Worm (Caenorhabditis elegans) whole organism, late embryonic: ENCODE results near the gene F53E2.2.

Experiments used
- C08G9.2 ChIP-seq: sonication (generic microtip); optimal IDR thresholded peaks from 2 replicates; lab custom pipeline; 2016; ENCODE audit warnings: mild to moderate bottlenecking, missing genetic modification characterization, moderate library complexity, missing compliant biosample characterization
- C38D4.7 ChIP-seq: fragments of 200-800 bp; sonication (Bioruptor generic); optimal IDR thresholded peaks from 2 replicates; lab custom pipeline; 2018; ENCODE audit warnings: mild to moderate bottlenecking, missing genetic modification characterization, moderate library complexity, missing compliant biosample characterization
- F13H6.1 ChIP-seq: sonication (generic microtip); optimal IDR thresholded peaks from 2 replicates; lab custom pipeline; 2016; ENCODE audit warnings: missing genetic modification characterization, missing compliant biosample characterization
- K02D7.2 ChIP-seq: sonication (generic microtip); optimal IDR thresholded peaks from 2 replicates; lab custom pipeline; 2017; ENCODE audit warnings: mild to moderate bottlenecking, missing genetic modification characterization, missing compliant biosample characterization
- Y22D7AL.16 ChIP-seq: sonication (generic microtip); optimal IDR thresholded peaks from 2 replicates; lab custom pipeline; 2016; ENCODE audit warnings: missing genetic modification characterization, missing compliant biosample characterization
- ahr-1 ChIP-seq: sonication (generic microtip); optimal IDR thresholded peaks from 2 replicates; lab custom pipeline; 2016; ENCODE audit warnings: missing genetic modification characterization, missing compliant biosample characterization
- ama-1 ChIP-seq: fragments of 150-350 bp; optimal IDR thresholded peaks from 2 replicates; lab custom pipeline; 2014
- ceh-18 ChIP-seq: sonication (generic microtip); optimal IDR thresholded peaks from 2 replicates; lab custom pipeline; 2016; ENCODE audit warnings: missing genetic modification characterization, missing compliant biosample characterization
- ceh-19 ChIP-seq: fragments of 200-800 bp; sonication (Bioruptor generic); optimal IDR thresholded peaks from 2 replicates; lab custom pipeline; 2018; ENCODE audit warnings: mild to moderate bottlenecking, missing genetic modification characterization, missing compliant biosample characterization
- ceh-22 ChIP-seq: sonication (generic microtip); optimal IDR thresholded peaks from 2 replicates; lab custom pipeline; 2017; ENCODE audit warnings: missing biosample characterization, missing genetic modification characterization
- ceh-24 ChIP-seq: sonication (generic microtip); optimal IDR thresholded peaks from 2 replicates; lab custom pipeline; 2016; ENCODE audit warnings: mild to moderate bottlenecking, missing genetic modification characterization, missing compliant biosample characterization
- ceh-30 ChIP-seq: fragments of 150-350 bp; optimal IDR thresholded peaks from 2 replicates; lab custom pipeline; 2014; ENCODE audit warnings: missing biosample characterization, missing genetic modification characterization
- ceh-34 ChIP-seq: sonication (generic microtip); optimal IDR thresholded peaks from 2 replicates; lab custom pipeline; 2016; ENCODE audit warnings: mild to moderate bottlenecking, missing genetic modification characterization, missing compliant biosample characterization
- ceh-45 ChIP-seq: fragments of 200-800 bp; sonication (Bioruptor generic); IDR thresholded peaks from 2 replicates; pipeline ENCODE4 v1.3.6; 2022; ENCODE audit warnings: missing genetic modification reagents, missing genetic modification characterization, missing compliant biosample characterization
- ceh-48 ChIP-seq: sonication (generic microtip); optimal IDR thresholded peaks from 2 replicates; lab custom pipeline; 2016; ENCODE audit warnings: missing genetic modification characterization, inconsistent platforms, missing compliant biosample characterization
- ceh-6 ChIP-seq: fragments of 200-800 bp; sonication (Bioruptor generic); optimal IDR thresholded peaks from 2 replicates; lab custom pipeline; 2018; ENCODE audit warnings: mild to moderate bottlenecking, missing genetic modification characterization, missing compliant biosample characterization
- ceh-9 ChIP-seq: sonication (generic microtip); optimal IDR thresholded peaks from 2 replicates; lab custom pipeline; 2016; ENCODE audit warnings: mild to moderate bottlenecking, missing genetic modification characterization, inconsistent platforms, missing compliant biosample characterization
- dmd-4 ChIP-seq: sonication (generic microtip); optimal IDR thresholded peaks from 2 replicates; lab custom pipeline; 2016; ENCODE audit warnings: borderline replicate concordance, missing genetic modification characterization, missing compliant biosample characterization
- dve-1 ChIP-seq: sonication (generic microtip); optimal IDR thresholded peaks from 2 replicates; lab custom pipeline; 2017; ENCODE audit warnings: antibody characterized with exemption, mild to moderate bottlenecking, missing genetic modification characterization, missing compliant biosample characterization
- elt-2 ChIP-seq: sonication (generic microtip); optimal IDR thresholded peaks from 2 replicates; lab custom pipeline; 2016; ENCODE audit warnings: missing genetic modification reagents, missing genetic modification characterization, missing compliant biosample characterization
- elt-4 ChIP-seq: sonication (generic microtip); optimal IDR thresholded peaks from 2 replicates; lab custom pipeline; 2016; ENCODE audit warnings: missing genetic modification characterization, missing compliant biosample characterization
- eyg-1 ChIP-seq: sonication (generic microtip); optimal IDR thresholded peaks from 2 replicates; lab custom pipeline; 2016; ENCODE audit warnings: missing genotype, missing genetic modification characterization, missing compliant biosample characterization
- fkh-6 ChIP-seq: sonication (generic microtip); optimal IDR thresholded peaks from 2 replicates; lab custom pipeline; 2016; ENCODE audit warnings: missing genetic modification characterization, missing compliant biosample characterization
- gmeb-2 ChIP-seq: sonication (generic microtip); optimal IDR thresholded peaks from 2 replicates; lab custom pipeline; 2016; ENCODE audit warnings: missing genetic modification characterization, inconsistent platforms, missing compliant biosample characterization
- hlh-13 ChIP-seq: fragments of 200-800 bp; sonication (Bioruptor generic); optimal IDR thresholded peaks from 2 replicates; lab custom pipeline; 2018; ENCODE audit warnings: mild to moderate bottlenecking, missing genetic modification characterization, missing compliant biosample characterization
- hlh-15 ChIP-seq: sonication (generic microtip); optimal IDR thresholded peaks from 2 replicates; lab custom pipeline; 2016; ENCODE audit warnings: missing genetic modification characterization, missing compliant biosample characterization
- hlh-30 ChIP-seq: sonication (generic microtip); optimal IDR thresholded peaks from 2 replicates; lab custom pipeline; 2017; ENCODE audit warnings: antibody characterized with exemption, missing genetic modification characterization, missing compliant biosample characterization; ENCODE audit not compliant: insufficient read depth
- hlh-6 ChIP-seq: sonication (generic microtip); optimal IDR thresholded peaks from 2 replicates; lab custom pipeline; 2016; ENCODE audit warnings: missing genotype, missing genetic modification characterization, missing compliant biosample characterization
- lim-6 ChIP-seq: sonication (generic microtip); optimal IDR thresholded peaks from 2 replicates; lab custom pipeline; 2016; ENCODE audit warnings: missing genetic modification characterization, missing compliant biosample characterization
- lin-11 ChIP-seq: fragments of 200-800 bp; sonication (Bioruptor generic); optimal IDR thresholded peaks from 2 replicates; lab custom pipeline; 2018; ENCODE audit warnings: mild to moderate bottlenecking, missing genetic modification characterization, missing compliant biosample characterization
- madf-2 ChIP-seq: sonication (generic microtip); optimal IDR thresholded peaks from 2 replicates; lab custom pipeline; 2017; ENCODE audit warnings: missing genetic modification characterization, missing compliant biosample characterization
- mec-3 ChIP-seq: sonication (generic microtip); optimal IDR thresholded peaks from 2 replicates; lab custom pipeline; 2016; ENCODE audit warnings: borderline replicate concordance, missing genetic modification characterization, missing compliant biosample characterization
- nfya-1 ChIP-seq: sonication (generic microtip); optimal IDR thresholded peaks from 2 replicates; lab custom pipeline; 2017; ENCODE audit warnings: missing genetic modification characterization, mild to moderate bottlenecking, missing compliant biosample characterization, antibody characterized with exemption, moderate library complexity
- nhr-11 ChIP-seq: fragments of 150-350 bp; optimal IDR thresholded peaks from 2 replicates; lab custom pipeline; 2014; ENCODE audit warnings: missing biosample characterization, missing genetic modification characterization
- nhr-232 ChIP-seq: sonication (generic microtip); optimal IDR thresholded peaks from 2 replicates; lab custom pipeline; 2016; ENCODE audit warnings: missing genetic modification characterization, missing compliant biosample characterization
- npax-4 ChIP-seq: sonication (generic microtip); optimal IDR thresholded peaks from 2 replicates; lab custom pipeline; 2016; ENCODE audit warnings: missing genetic modification characterization, missing compliant biosample characterization
- odd-2 ChIP-seq: sonication (generic microtip); optimal IDR thresholded peaks from 2 replicates; lab custom pipeline; 2017; ENCODE audit warnings: antibody characterized with exemption, mild to moderate bottlenecking, missing genetic modification characterization, missing compliant biosample characterization
- pag-3 ChIP-seq: sonication (generic microtip); optimal IDR thresholded peaks from 2 replicates; lab custom pipeline; 2016; ENCODE audit warnings: missing compliant biosample characterization, missing genetic modification characterization, borderline replicate concordance
- pax-1 ChIP-seq: fragments of 150-350 bp; optimal IDR thresholded peaks from 2 replicates; lab custom pipeline; 2014; ENCODE audit warnings: missing biosample characterization, missing genetic modification characterization
- pha-2 ChIP-seq: sonication (generic microtip); optimal IDR thresholded peaks from 2 replicates; lab custom pipeline; 2017; ENCODE audit warnings: mild to moderate bottlenecking, missing genetic modification characterization, missing compliant biosample characterization
- pha-4 ChIP-seq: fragments of 150-350 bp; optimal IDR thresholded peaks from 2 replicates; lab custom pipeline; 2018; ENCODE audit warnings: missing biosample characterization, missing genetic modification reagents, missing genetic modification characterization
- pqm-1 ChIP-seq: sonication (generic microtip); optimal IDR thresholded peaks from 2 replicates; lab custom pipeline; 2016; ENCODE audit warnings: missing genetic modification characterization, missing compliant biosample characterization
- ref-2 ChIP-seq: sonication (generic microtip); optimal IDR thresholded peaks from 2 replicates; lab custom pipeline; 2016; ENCODE audit warnings: missing genetic modification characterization, missing compliant biosample characterization
- rnt-1 ChIP-seq: sonication (generic microtip); optimal IDR thresholded peaks from 2 replicates; lab custom pipeline; 2016; ENCODE audit warnings: missing genetic modification characterization, missing compliant biosample characterization
- sox-2 ChIP-seq: fragments of 200-800 bp; sonication (Bioruptor generic); IDR thresholded peaks from 2 replicates; pipeline ENCODE4 v1.3.6; 2022; ENCODE audit warnings: missing genetic modification reagents, missing genetic modification characterization, missing compliant biosample characterization
- syd-9 ChIP-seq: sonication (generic microtip); optimal IDR thresholded peaks from 2 replicates; lab custom pipeline; 2016; ENCODE audit warnings: mild to moderate bottlenecking, missing genetic modification characterization, moderate library complexity, missing compliant biosample characterization
- tbx-2 ChIP-seq: sonication (generic microtip); optimal IDR thresholded peaks from 2 replicates; lab custom pipeline; 2016; ENCODE audit warnings: missing genetic modification characterization, missing compliant biosample characterization
- tbx-7 ChIP-seq: sonication (generic microtip); optimal IDR thresholded peaks from 2 replicates; lab custom pipeline; 2016; ENCODE audit warnings: missing genotype, missing genetic modification characterization, missing compliant biosample characterization
- unc-3 ChIP-seq, 2 experiments: fragments of 200-800 bp in 1 of 2; sonication (Bioruptor generic) in 1 of 2; sonication (generic microtip) in 1 of 2; conservative IDR thresholded peaks in 1 of 2; optimal IDR thresholded peaks in 1 of 2; 2 replicates each; pipeline versions ENCODE4 v1.3.6 to Lab custom; 2016 to 2022; ENCODE audit warnings: missing compliant biosample characterization in 2 of 2, missing genetic modification characterization in 2 of 2, missing genetic modification reagents in 1 of 2
- unc-42 ChIP-seq: sonication (generic microtip); optimal IDR thresholded peaks from 2 replicates; lab custom pipeline; 2016; ENCODE audit warnings: missing genotype, missing genetic modification characterization, missing compliant biosample characterization
- unc-86 ChIP-seq: sonication (generic microtip); optimal IDR thresholded peaks from 2 replicates; lab custom pipeline; 2016; ENCODE audit warnings: missing genetic modification characterization, missing compliant biosample characterization
- zip-5 ChIP-seq: sonication (generic microtip); optimal IDR thresholded peaks from 2 replicates; lab custom pipeline; 2016; ENCODE audit warnings: missing genetic modification characterization, missing compliant biosample characterization
- ztf-16 ChIP-seq: sonication (generic microtip); optimal IDR thresholded peaks from 2 replicates; lab custom pipeline; 2017; ENCODE audit warnings: missing genetic modification characterization, missing compliant biosample characterization

Gene F53E2.2

ce11 chrV:1474486-1475125 lies at the start of gene F53E2.2, which contains the start of gene unc-60:
TSS of gene F53E2.2 (plus strand) at chrV:1475086.
TSS of gene unc-60 (plus strand) at chrV:1475086.
- no peak for TF ChIP-seq ahr-1 (tag; lab: Kevin White, UChicago)
- no peak for TF ChIP-seq hlh-13
- no peak for TF ChIP-seq ceh-6 (GFP tag; lab: Kevin White, UChicago)
- TF ChIP-seq hlh-30 (tag; lab: Kevin White, UChicago), result peak; percentile 72
- no peak for TF ChIP-seq C38D4.7 (GFP tag; lab: Kevin White, UChicago)
- peak; percentile 75 for TF ChIP-seq C08G9.2
- TF ChIP-seq pqm-1, result peak; percentile 20
- TF ChIP-seq syd-9 (tag; lab: Kevin White, UChicago), result peak; percentile 64
- no peak for TF ChIP-seq ceh-19 (GFP tag; lab: Kevin White, UChicago)
- no peak for TF ChIP-seq pax-1 (tag; lab: Kevin White, UChicago)
- TF ChIP-seq tbx-2 (tag; lab: Kevin White, UChicago), result peak; percentile 83
- TF ChIP-seq ceh-48 (tag; lab: Kevin White, UChicago), result no peak
- no peak for TF ChIP-seq pag-3 (tag; lab: Kevin White, UChicago)
- TF ChIP-seq ceh-24, result no peak
- no peak for TF ChIP-seq Y22D7AL.16
- peak; percentile 59 for TF ChIP-seq rnt-1
- no peak for TF ChIP-seq ama-1 (lab: Kevin White, UChicago)
- peak; percentile 72 for TF ChIP-seq F13H6.1 (tag; lab: Kevin White, UChicago)
- no peak for TF ChIP-seq pha-2 (tag; lab: Kevin White, UChicago)
- TF ChIP-seq hlh-6 (tag; lab: Kevin White, UChicago), result peak; percentile 2
- no peak for TF ChIP-seq ceh-9 (tag; lab: Kevin White, UChicago)
- no peak for TF ChIP-seq ceh-45
- TF ChIP-seq sox-2, result no peak
- TF ChIP-seq eyg-1 (tag; lab: Kevin White, UChicago), result no peak
- no peak for TF ChIP-seq hlh-15 (tag; lab: Kevin White, UChicago)
- TF ChIP-seq npax-4 (tag; lab: Kevin White, UChicago), result no peak
- TF ChIP-seq tbx-7, result no peak
- no peak for TF ChIP-seq elt-4 (tag; lab: Kevin White, UChicago)
- TF ChIP-seq zip-5 (tag; lab: Kevin White, UChicago), result no peak
- TF ChIP-seq ceh-18 (tag; lab: Kevin White, UChicago), result peak; percentile 78
- TF ChIP-seq fkh-6 (tag; lab: Kevin White, UChicago), result peak; percentile 60
- TF ChIP-seq nhr-11 (tag; lab: Kevin White, UChicago), result no peak
- peak; percentile 77 for TF ChIP-seq ref-2 (tag; lab: Kevin White, UChicago)
- TF ChIP-seq ceh-22 (tag; lab: Kevin White, UChicago), result peak; percentile 5
- TF ChIP-seq odd-2 (tag; lab: Kevin White, UChicago), result no peak
- TF ChIP-seq elt-2 (tag; lab: Kevin White, UChicago), result peak; percentile 25
- no peak for TF ChIP-seq unc-86 (tag; lab: Kevin White, UChicago)
- no peak for TF ChIP-seq ceh-30 (tag; lab: Kevin White, UChicago)
- TF ChIP-seq nhr-232 (tag; lab: Kevin White, UChicago), result no peak
- no peak for TF ChIP-seq madf-2
- no peak for TF ChIP-seq lim-6 (tag; lab: Kevin White, UChicago)
- TF ChIP-seq unc-3 (GFP tag; conservative IDR thresholded peaks at IDR 0.05; lab: Robert Waterston, UW), result no peak
- no peak for TF ChIP-seq unc-3 (tag; optimal IDR thresholded peaks at IDR 0.05; lab: Kevin White, UChicago)
- peak; percentile 12 for TF ChIP-seq dve-1 (tag; lab: Kevin White, UChicago)
- TF ChIP-seq dmd-4 (tag; lab: Kevin White, UChicago), result no peak
- TF ChIP-seq lin-11, result peak; percentile 16
- TF ChIP-seq ceh-34 (tag; lab: Kevin White, UChicago), result peak; percentile 89
- peak; percentile 85 for TF ChIP-seq nfya-1 (tag; lab: Kevin White, UChicago)
- TF ChIP-seq gmeb-2 (tag; lab: Kevin White, UChicago), result no peak
- no peak for TF ChIP-seq K02D7.2 (tag; lab: Kevin White, UChicago)
- TF ChIP-seq ztf-16 (tag; lab: Kevin White, UChicago), result peak; percentile 28
- no peak for TF ChIP-seq pha-4 (tag; lab: Kevin White, UChicago)
- peak; percentile 69 for TF ChIP-seq unc-42 (tag; lab: Kevin White, UChicago)
- TF ChIP-seq mec-3 (tag; lab: Kevin White, UChicago), result no peak
